Worm (Caenorhabditis elegans) whole organism, L2 larva: ENCODE results near the gene cra-1.
A peak's percentile ranks its signal among the peaks of the same experiment; 100 is the strongest.

Experiments
- C34F6.9 ChIP-seq: fragments of 150-350 bp; optimal IDR thresholded peaks from 2 replicates; lab custom pipeline; 2014; ENCODE audit warnings: missing biosample characterization, missing genetic modification characterization
- F13H6.1 ChIP-seq: sonication (generic microtip); optimal IDR thresholded peaks from 2 replicates; lab custom pipeline; 2016; ENCODE audit warnings: missing genetic modification characterization, missing compliant biosample characterization
- Y55F3AM.14 ChIP-seq: fragments of 200-800 bp; sonication (Bioruptor generic); optimal IDR thresholded peaks from 2 replicates; lab custom pipeline; 2018; ENCODE audit warnings: mild to moderate bottlenecking, missing genetic modification characterization, missing compliant biosample characterization
- ZK546.5 ChIP-seq: sonication (generic microtip); optimal IDR thresholded peaks from 2 replicates; lab custom pipeline; 2017; ENCODE audit warnings: missing biosample characterization, missing genetic modification characterization
- aly-2 ChIP-seq: fragments of 150-350 bp; optimal IDR thresholded peaks from 2 replicates; lab custom pipeline; 2014; ENCODE audit warnings: missing biosample characterization, missing genetic modification characterization
- ama-1 ChIP-seq: fragments of 150-350 bp; optimal IDR thresholded peaks from 2 replicates; lab custom pipeline; 2018; ENCODE audit warnings: inconsistent platforms
- blmp-1 ChIP-seq: sonication (generic microtip); optimal IDR thresholded peaks from 2 replicates; lab custom pipeline; 2017; ENCODE audit warnings: missing genetic modification characterization, mild to moderate bottlenecking, missing compliant biosample characterization, antibody characterized with exemption, moderate library complexity; ENCODE audit not compliant: insufficient read depth
- ceh-16 ChIP-seq: fragments of 150-350 bp; optimal IDR thresholded peaks from 2 replicates; lab custom pipeline; 2014; ENCODE audit warnings: missing biosample characterization, missing genetic modification characterization
- ceh-82 ChIP-seq: fragments of 150-350 bp; optimal IDR thresholded peaks from 2 replicates; lab custom pipeline; 2014; ENCODE audit warnings: missing biosample characterization, missing genetic modification characterization
- crh-2 ChIP-seq: sonication (generic microtip); optimal IDR thresholded peaks from 2 replicates; lab custom pipeline; 2017; ENCODE audit warnings: missing biosample characterization, missing genetic modification characterization
- dmd-4 ChIP-seq: sonication (generic microtip); optimal IDR thresholded peaks from 2 replicates; lab custom pipeline; 2017; ENCODE audit warnings: missing biosample characterization, missing genetic modification characterization
- egl-27 ChIP-seq: sonication (generic microtip); optimal IDR thresholded peaks from 3 replicates; lab custom pipeline; 2017; ENCODE audit warnings: missing biosample characterization, missing genetic modification reagents, missing genetic modification characterization
- elt-1 ChIP-seq: fragments of 150-350 bp; optimal IDR thresholded peaks from 2 replicates; lab custom pipeline; 2014; ENCODE audit warnings: missing biosample characterization, missing genetic modification characterization
- fos-1 ChIP-seq: fragments of 150-350 bp; optimal IDR thresholded peaks from 2 replicates; lab custom pipeline; 2014; ENCODE audit warnings: missing biosample characterization, missing genetic modification characterization
- lin-13 ChIP-seq: fragments of 150-350 bp; optimal IDR thresholded peaks from 2 replicates; lab custom pipeline; 2014; ENCODE audit warnings: missing biosample characterization, missing genetic modification reagents, missing genetic modification characterization
- lin-39 ChIP-seq: fragments of 150-350 bp; optimal IDR thresholded peaks from 2 replicates; lab custom pipeline; 2014; ENCODE audit warnings: missing biosample characterization, missing genetic modification reagents, missing genetic modification characterization
- lsy-2 ChIP-seq, 2 experiments: fragments of 150-350 bp in 1 of 2; sonication (generic microtip) in 1 of 2; optimal IDR thresholded peaks; 2 replicates each; lab custom pipeline; 2014 to 2017; ENCODE audit warnings: missing biosample characterization in 2 of 2, missing genetic modification characterization in 2 of 2
- mab-5 ChIP-seq: fragments of 150-350 bp; optimal IDR thresholded peaks from 2 replicates; lab custom pipeline; 2014; ENCODE audit warnings: missing biosample characterization, missing genetic modification characterization
- mbf-1 ChIP-seq: sonication (generic microtip); optimal IDR thresholded peaks from 2 replicates; lab custom pipeline; 2017; ENCODE audit warnings: missing biosample characterization, missing genetic modification characterization
- nhr-10 ChIP-seq: sonication (generic microtip); optimal IDR thresholded peaks from 2 replicates; lab custom pipeline; 2017; ENCODE audit warnings: missing biosample characterization, missing genetic modification characterization
- nhr-11 ChIP-seq: fragments of 150-350 bp; optimal IDR thresholded peaks from 2 replicates; lab custom pipeline; 2014; ENCODE audit warnings: missing biosample characterization, missing genetic modification characterization
- nhr-12 ChIP-seq: fragments of 150-350 bp; optimal IDR thresholded peaks from 2 replicates; lab custom pipeline; 2014; ENCODE audit warnings: missing biosample characterization, missing genetic modification characterization
- nhr-129 ChIP-seq: fragments of 150-350 bp; optimal IDR thresholded peaks from 2 replicates; lab custom pipeline; 2014; ENCODE audit warnings: missing biosample characterization, missing genetic modification characterization
- nhr-21 ChIP-seq: fragments of 150-350 bp; optimal IDR thresholded peaks from 2 replicates; lab custom pipeline; 2014; ENCODE audit warnings: missing biosample characterization, missing genetic modification characterization
- nhr-23 ChIP-seq: fragments of 150-350 bp; optimal IDR thresholded peaks from 2 replicates; lab custom pipeline; 2014; ENCODE audit warnings: missing biosample characterization, missing genetic modification reagents, missing genetic modification characterization
- nhr-237 ChIP-seq: fragments of 150-350 bp; optimal IDR thresholded peaks from 2 replicates; lab custom pipeline; 2014; ENCODE audit warnings: missing biosample characterization, missing genetic modification characterization
- nhr-25 ChIP-seq: fragments of 150-350 bp; sonication (generic microtip); optimal IDR thresholded peaks from 3 replicates; lab custom pipeline; 2014; ENCODE audit warnings: missing biosample characterization, missing genetic modification characterization
- nhr-6 ChIP-seq: fragments of 150-350 bp; optimal IDR thresholded peaks from 2 replicates; lab custom pipeline; 2014; ENCODE audit warnings: missing biosample characterization, missing genetic modification characterization
- nhr-77 ChIP-seq: fragments of 150-350 bp; optimal IDR thresholded peaks from 2 replicates; lab custom pipeline; 2014; ENCODE audit warnings: missing biosample characterization, missing genetic modification characterization
- sem-4 ChIP-seq: fragments of 150-350 bp; optimal IDR thresholded peaks from 2 replicates; lab custom pipeline; 2014; ENCODE audit warnings: missing biosample characterization, missing genetic modification reagents, missing genetic modification characterization
- skn-1 ChIP-seq: sonication (generic microtip); optimal IDR thresholded peaks from 2 replicates; lab custom pipeline; 2017; ENCODE audit warnings: missing biosample characterization, missing genetic modification characterization
- sma-9 ChIP-seq, 2 experiments: fragments of 150-350 bp in 1 of 2; sonication (generic microtip) in 1 of 2; optimal IDR thresholded peaks; 2 replicates each; lab custom pipeline; 2014 to 2016; ENCODE audit warnings: missing genetic modification characterization in 2 of 2, mild to moderate bottlenecking in 1 of 2, missing biosample characterization in 1 of 2, missing compliant biosample characterization in 1 of 2, missing genetic modification reagents in 1 of 2, moderate library complexity in 1 of 2
- snpc-4 ChIP-seq: fragments of 150-350 bp; optimal IDR thresholded peaks from 2 replicates; lab custom pipeline; 2014; ENCODE audit warnings: missing biosample characterization, missing genetic modification characterization
- unc-39 ChIP-seq: fragments of 150-350 bp; optimal IDR thresholded peaks from 2 replicates; lab custom pipeline; 2014; ENCODE audit warnings: missing biosample characterization, missing genetic modification characterization
- unc-62 ChIP-seq: fragments of 150-350 bp; optimal IDR thresholded peaks from 2 replicates; lab custom pipeline; 2014; ENCODE audit warnings: missing biosample characterization, missing genetic modification reagents, missing genetic modification characterization
- zag-1 ChIP-seq: fragments of 150-350 bp; optimal IDR thresholded peaks from 2 replicates; lab custom pipeline; 2014; ENCODE audit warnings: missing biosample characterization, missing genetic modification characterization
- ztf-4 ChIP-seq: fragments of 150-350 bp; optimal IDR thresholded peaks from 2 replicates; lab custom pipeline; 2014; ENCODE audit warnings: missing biosample characterization, missing genetic modification characterization

The cra-1 gene

DNA sequence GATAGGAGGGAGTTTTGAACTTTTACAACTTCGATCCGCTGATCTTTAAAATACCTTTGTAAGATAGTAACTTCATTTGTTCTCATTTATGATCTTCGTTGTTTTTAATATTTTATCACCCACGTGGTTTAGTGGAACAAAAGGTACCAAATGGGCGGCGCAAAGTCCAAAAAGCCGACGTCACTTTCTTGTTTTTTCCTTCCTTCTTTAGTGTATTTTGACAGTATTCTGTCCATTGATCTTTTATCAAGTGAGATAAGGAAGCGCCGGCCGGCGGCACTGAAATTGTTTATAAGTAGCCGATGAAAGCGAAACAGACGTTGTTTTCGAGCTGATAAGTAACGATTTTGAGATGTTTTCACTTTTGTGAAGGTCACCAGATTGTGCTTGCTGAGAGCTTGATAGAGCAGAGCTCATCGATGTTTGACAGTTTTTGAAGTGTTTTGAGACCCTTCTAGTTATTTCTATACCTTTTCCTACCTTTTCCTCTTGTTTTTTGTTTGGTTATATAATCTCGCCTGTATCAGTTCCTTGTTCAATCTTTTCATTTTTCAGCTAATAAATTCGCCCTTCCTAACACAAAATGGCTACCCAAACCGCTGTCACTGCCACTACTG lies 3.4 kb upstream of the cra-1 start, which contains the start of gene K04C2.3:
TSS of gene K04C2.3 (plus strand) at position 556 of the 617 bp plus-strand sequence.
- TF ChIP-seq ZK546.5 (no peak), skn-1 (tag; lab: Kevin White, UChicago) (no peak), blmp-1 (tag; lab: Kevin White, UChicago) (peak; percentile 46), ceh-16 (tag; lab: Kevin White, UChicago) (no peak), lin-39 (tag; lab: Kevin White, UChicago) (no peak), nhr-129 (tag; lab: Kevin White, UChicago) (no peak), snpc-4 (no peak), nhr-23 (tag; lab: Kevin White, UChicago) (no peak), Y55F3AM.14 (GFP tag; lab: Kevin White, UChicago) (no peak), lsy-2 (tag; optimal IDR thresholded peaks at IDR 0.05; lab: Kevin White, UChicago) (peak in 1 of 2 experiments; percentile 10), unc-62 (GFP tag; lab: Kevin White, UChicago) (no peak), crh-2 (tag; lab: Kevin White, UChicago) (peak; percentile 29), nhr-21 (tag; lab: Kevin White, UChicago) (peak; percentile 11), unc-39 (tag; lab: Kevin White, UChicago) (no peak), elt-1 (tag; lab: Kevin White, UChicago) (no peak), nhr-25 (peak; percentile 7), lin-13 (GFP tag; lab: Kevin White, UChicago) (no peak), mbf-1 (tag; lab: Kevin White, UChicago) (no peak), ama-1 (no peak), ceh-82 (tag; lab: Kevin White, UChicago) (no peak), nhr-10 (tag; lab: Kevin White, UChicago) (no peak), nhr-12 (tag; lab: Kevin White, UChicago) (no peak), nhr-237 (tag; lab: Kevin White, UChicago) (no peak), zag-1 (tag; lab: Kevin White, UChicago) (no peak), nhr-77 (tag; lab: Kevin White, UChicago) (no peak), ztf-4 (tag; lab: Kevin White, UChicago) (no peak), dmd-4 (tag; lab: Kevin White, UChicago) (no peak), egl-27 (tag; lab: Kevin White, UChicago) (no peak), nhr-11 (tag; lab: Kevin White, UChicago) (no peak), nhr-6 (tag; lab: Kevin White, UChicago) (no peak), aly-2 (tag; lab: Kevin White, UChicago) (no peak), fos-1 (tag; lab: Kevin White, UChicago) (no peak), mab-5 (tag; lab: Kevin White, UChicago) (no peak), C34F6.9 (tag; lab: Kevin White, UChicago) (no peak), sma-9 (GFP tag; optimal IDR thresholded peaks at IDR 0.05; lab: Kevin White, UChicago) (peak; percentile 70), sma-9 (tag; optimal IDR thresholded peaks at IDR 0.05; lab: Kevin White, UChicago) (no peak)

- TF ChIP-seq sma-9 (GFP tag; optimal IDR thresholded peaks at IDR 0.05; lab: Kevin White, UChicago) (peak; percentile 27), sma-9 (tag; optimal IDR thresholded peaks at IDR 0.05; lab: Kevin White, UChicago) (no peak), sem-4 (tag; lab: Kevin White, UChicago) (peak; percentile 23), lin-13 (GFP tag; lab: Kevin White, UChicago) (peak; percentile 27), nhr-129 (tag; lab: Kevin White, UChicago) (peak; percentile 37), F13H6.1 (tag; lab: Kevin White, UChicago) (peak; percentile 40), ama-1 (peak; percentile 66), lsy-2 (tag; optimal IDR thresholded peaks at IDR 0.05; lab: Kevin White, UChicago) (peak in 1 of 2 experiments; percentile 23), C34F6.9 (tag; lab: Kevin White, UChicago) (peak; percentile 25), unc-39 (tag; lab: Kevin White, UChicago) (no peak), zag-1 (tag; lab: Kevin White, UChicago) (no peak), ZK546.5 (no peak), nhr-77 (tag; lab: Kevin White, UChicago) (no peak)
These were observed 2.4 kb upstream of the cra-1 start for ce11 chrIII:6871668-6872067.

DNA sequence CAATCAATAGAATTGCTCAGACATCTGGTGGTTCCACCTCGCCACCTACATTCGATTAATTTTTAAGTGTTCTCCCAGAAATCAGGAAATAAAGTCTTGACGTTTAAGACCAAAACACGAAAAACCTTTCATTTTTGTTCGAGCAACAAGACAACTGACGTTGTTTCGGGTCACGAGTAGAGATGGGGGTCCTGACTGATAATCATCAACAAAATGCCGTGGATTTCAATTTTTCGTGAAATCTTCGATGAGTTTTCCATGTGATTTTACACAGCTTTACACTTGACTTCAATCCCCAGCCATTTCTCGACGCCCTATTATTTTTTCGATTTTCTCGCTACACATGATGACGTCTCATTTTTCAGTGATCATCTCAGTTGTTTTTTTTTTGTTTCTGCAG lies 1.8 kb upstream of the cra-1 start:
- TF ChIP-seq Y55F3AM.14 (GFP tag; lab: Kevin White, UChicago) (no peak), sma-9 (GFP tag; optimal IDR thresholded peaks at IDR 0.05; lab: Kevin White, UChicago) (peak; percentile 34), sma-9 (tag; optimal IDR thresholded peaks at IDR 0.05; lab: Kevin White, UChicago) (no peak), F13H6.1 (tag; lab: Kevin White, UChicago) (peak; percentile 24), nhr-129 (tag; lab: Kevin White, UChicago) (peak; percentile 69), lsy-2 (tag; optimal IDR thresholded peaks at IDR 0.05; lab: Kevin White, UChicago) (peak in 1 of 2 experiments; percentile 47), C34F6.9 (tag; lab: Kevin White, UChicago) (peak; percentile 12)
